Worm (Caenorhabditis elegans) whole organism, early embryonic: ENCODE measurements around the gene fbxb-58.

Source experiments
- B0310.2 ChIP-seq: sonication (generic microtip); optimal IDR thresholded peaks from 2 replicates; lab custom pipeline; 2016; ENCODE audit warnings: mild to moderate bottlenecking, missing genetic modification characterization, missing compliant biosample characterization
- F13C5.2 ChIP-seq: sonication (generic microtip); optimal IDR thresholded peaks from 2 replicates; lab custom pipeline; 2017; ENCODE audit warnings: mild to moderate bottlenecking, missing genetic modification characterization, inconsistent platforms, missing compliant biosample characterization
- aly-1 ChIP-seq: sonication (generic microtip); optimal IDR thresholded peaks from 2 replicates; lab custom pipeline; 2016; ENCODE audit warnings: missing genetic modification characterization, missing compliant biosample characterization
- ama-1 ChIP-seq: fragments of 150-350 bp; optimal IDR thresholded peaks from 2 replicates; lab custom pipeline; 2014
- ceh-13 ChIP-seq: fragments of 200-800 bp; sonication (Bioruptor generic); optimal IDR thresholded peaks from 2 replicates; lab custom pipeline; 2018; ENCODE audit warnings: mild to moderate bottlenecking, missing genetic modification characterization, missing compliant biosample characterization
- ets-7 ChIP-seq: sonication (generic microtip); optimal IDR thresholded peaks from 2 replicates; lab custom pipeline; 2016; ENCODE audit warnings: missing genotype, missing genetic modification characterization, missing compliant biosample characterization
- flt-1 ChIP-seq: fragments of 200-800 bp; sonication (Bioruptor generic); IDR thresholded peaks from 2 replicates; pipeline ENCODE4 v1.3.6; 2022; ENCODE audit warnings: missing genetic modification characterization, missing compliant biosample characterization
- hmbx-1 ChIP-seq: sonication (generic microtip); optimal IDR thresholded peaks from 2 replicates; lab custom pipeline; 2016; ENCODE audit warnings: mild to moderate bottlenecking, missing genetic modification characterization, missing compliant biosample characterization
- hmg-4 ChIP-seq: fragments of 200-800 bp; sonication (Bioruptor generic); optimal IDR thresholded peaks from 2 replicates; lab custom pipeline; 2018; ENCODE audit warnings: mild to moderate bottlenecking, missing genetic modification characterization, missing compliant biosample characterization
- hnd-1 ChIP-seq: sonication (generic microtip); optimal IDR thresholded peaks from 2 replicates; lab custom pipeline; 2016; ENCODE audit warnings: missing genetic modification characterization, missing compliant biosample characterization
- pes-1 ChIP-seq: fragments of 200-800 bp; sonication (Bioruptor generic); IDR thresholded peaks from 2 replicates; pipeline ENCODE4 v1.3.6; 2022; ENCODE audit warnings: missing genetic modification reagents, missing genetic modification characterization, missing compliant biosample characterization
- sea-1 ChIP-seq: fragments of 200-800 bp; sonication (Bioruptor generic); conservative IDR thresholded peaks from 2 replicates; pipeline ENCODE4 v1.3.6; 2022; ENCODE audit warnings: missing genetic modification characterization, missing compliant biosample characterization
- tbx-11 ChIP-seq: fragments of 200-800 bp; sonication (Bioruptor generic); IDR thresholded peaks from 2 replicates; pipeline ENCODE4 v1.3.6; 2022; ENCODE audit warnings: missing genetic modification characterization, missing compliant biosample characterization
- tra-4 ChIP-seq: sonication (generic microtip); optimal IDR thresholded peaks from 2 replicates; lab custom pipeline; 2017; ENCODE audit warnings: missing genetic modification characterization, missing compliant biosample characterization

ce11 chrX:1623048-1623447 lies 4.9 kb upstream of the fbxb-58 start:
- TF ChIP-seq flt-1 (GFP tag; lab: Robert Waterston, UW) = no peak
- no peak for TF ChIP-seq sea-1
- TF ChIP-seq F13C5.2 (tag; lab: Kevin White, UChicago) = no peak
- no peak for TF ChIP-seq hnd-1
- TF ChIP-seq ceh-13 (GFP tag; lab: Kevin White, UChicago) = no peak
- no peak for TF ChIP-seq tbx-11 (GFP tag; lab: Robert Waterston, UW)
- TF ChIP-seq ama-1 (lab: Kevin White, UChicago) = no peak
- no peak for TF ChIP-seq hmbx-1 (tag; lab: Kevin White, UChicago)
- TF ChIP-seq pes-1 (GFP tag; lab: Robert Waterston, UW) = no peak
- no peak for TF ChIP-seq tra-4
- TF ChIP-seq B0310.2 (tag; lab: Kevin White, UChicago) = no peak
- no peak for TF ChIP-seq aly-1 (tag; lab: Kevin White, UChicago)
- no peak for TF ChIP-seq ets-7 (tag; lab: Kevin White, UChicago)
- no peak for TF ChIP-seq hmg-4
